Fruit fly (Drosophila melanogaster) whole organism, embryonic: ENCODE measurements around the gene Atg13.

Experiments
- Asciz ChIP-seq: fragments of 200-800 bp; sonication (Bioruptor generic); optimal IDR thresholded peaks from 2 replicates; lab custom pipeline; 2017; ENCODE audit warnings: missing biosample characterization, mild to moderate bottlenecking, missing genetic modification characterization, missing genetic modification reagents
- CG10209 ChIP-seq: fragments of 200-800 bp; sonication (Bioruptor generic); optimal IDR thresholded peaks from 3 replicates; lab custom pipeline; 2017; ENCODE audit warnings: missing biosample characterization, mild to moderate bottlenecking, missing genetic modification characterization, missing genetic modification reagents
- CG10366 ChIP-seq: fragments of 200-800 bp; sonication (Bioruptor generic); IDR thresholded peaks from 2 replicates; pipeline ENCODE4 v1.3.6; 2022; ENCODE audit warnings: missing biosample characterization, missing genetic modification characterization
- CG11504 ChIP-seq: fragments of 200-800 bp; sonication (Bioruptor generic); optimal IDR thresholded peaks from 3 replicates; lab custom pipeline; 2019; ENCODE audit warnings: missing biosample characterization, mild to moderate bottlenecking, missing genetic modification characterization, moderate library complexity
- CG12219 ChIP-seq: fragments of 200-800 bp; sonication (Bioruptor generic); optimal IDR thresholded peaks from 3 replicates; lab custom pipeline; 2018; ENCODE audit warnings: missing biosample characterization, mild to moderate bottlenecking, missing genetic modification characterization
- CG12659 ChIP-seq: fragments of 200-800 bp; sonication (Bioruptor generic); optimal IDR thresholded peaks from 3 replicates; lab custom pipeline; 2017; ENCODE audit warnings: mild to moderate bottlenecking, missing biosample characterization, missing genetic modification reagents, missing genetic modification characterization
- CG15479 ChIP-seq: fragments of 200-800 bp; sonication (Bioruptor generic); optimal IDR thresholded peaks from 3 replicates; lab custom pipeline; 2019; ENCODE audit warnings: missing biosample characterization, mild to moderate bottlenecking, missing genetic modification characterization, moderate library complexity
- CG1647 ChIP-seq: fragments of 200-800 bp; sonication (Bioruptor generic); optimal IDR thresholded peaks from 3 replicates; lab custom pipeline; 2016; ENCODE audit warnings: missing biosample characterization, missing genetic modification characterization
- CG16813 ChIP-seq: fragments of 200-800 bp; sonication (Bioruptor generic); IDR thresholded peaks from 3 replicates; pipeline ENCODE4 v1.3.6; 2022; ENCODE audit warnings: missing biosample characterization, missing genetic modification characterization; ENCODE audit not compliant: partially characterized antibody
- CG16815 ChIP-seq: fragments of 200-800 bp; sonication (Bioruptor generic); optimal IDR thresholded peaks from 3 replicates; lab custom pipeline; 2017; ENCODE audit warnings: missing biosample characterization, mild to moderate bottlenecking, missing genetic modification characterization
- CG17359 ChIP-seq: fragments of 200-800 bp; sonication (Bioruptor generic); optimal IDR thresholded peaks from 3 replicates; lab custom pipeline; 2018; ENCODE audit warnings: missing biosample characterization, mild to moderate bottlenecking, missing genetic modification characterization, moderate library complexity
- CG1832 ChIP-seq: fragments of 200-800 bp; sonication (Bioruptor generic); optimal IDR thresholded peaks from 2 replicates; lab custom pipeline; 2017; ENCODE audit warnings: missing biosample characterization, mild to moderate bottlenecking, missing genetic modification characterization, inconsistent platforms
- CG18476 ChIP-seq: fragments of 200-800 bp; sonication (Bioruptor generic); optimal IDR thresholded peaks from 2 replicates; lab custom pipeline; 2016; ENCODE audit warnings: missing biosample characterization, mild to moderate bottlenecking, missing genetic modification characterization
- CG4820 ChIP-seq: fragments of 200-800 bp; sonication (Bioruptor generic); optimal IDR thresholded peaks from 3 replicates; lab custom pipeline; 2016; ENCODE audit warnings: missing biosample characterization, missing genetic modification characterization
- CG5180 ChIP-seq: fragments of 200-800 bp; sonication (Bioruptor generic); optimal IDR thresholded peaks from 3 replicates; lab custom pipeline; 2017; ENCODE audit warnings: missing biosample characterization, missing genetic modification characterization, mild to moderate bottlenecking, moderate library complexity, missing genetic modification reagents
- CG7372 ChIP-seq: fragments of 200-800 bp; sonication (Bioruptor generic); IDR thresholded peaks from 2 replicates; pipeline ENCODE4 v1.3.6; 2022; ENCODE audit warnings: missing biosample characterization, missing genetic modification characterization
- CG9797 ChIP-seq: fragments of 200-800 bp; sonication (Bioruptor generic); optimal IDR thresholded peaks from 3 replicates; lab custom pipeline; 2018; ENCODE audit warnings: missing biosample characterization, mild to moderate bottlenecking, missing genetic modification characterization
- Dad ChIP-seq: fragments of 200-800 bp; sonication (Bioruptor generic); optimal IDR thresholded peaks from 3 replicates; lab custom pipeline; 2016; ENCODE audit warnings: missing biosample characterization, missing genetic modification characterization
- Dbx ChIP-seq: fragments of 200-800 bp; sonication (Bioruptor generic); IDR thresholded peaks from 3 replicates; pipeline ENCODE4 v1.3.6; 2022; ENCODE audit warnings: missing biosample characterization, missing genetic modification characterization
- Dip2 ChIP-seq: fragments of 200-800 bp; sonication (Bioruptor generic); IDR thresholded peaks from 2 replicates; pipeline ENCODE4 v1.3.6; 2022; ENCODE audit warnings: missing biosample characterization, missing genetic modification characterization
- Dll ChIP-seq: fragments of 200-800 bp; sonication (Bioruptor generic); IDR thresholded peaks from 4 replicates; pipeline ENCODE4 v1.3.6; 2022; ENCODE audit warnings: missing biosample characterization, missing genetic modification characterization; ENCODE audit not compliant: partially characterized antibody
- E2f2 ChIP-seq: fragments of 200-800 bp; sonication (Bioruptor generic); IDR thresholded peaks from 2 replicates; pipeline ENCODE4 v1.3.6; 2022; ENCODE audit warnings: missing biosample characterization, missing genetic modification characterization
- Fer1 ChIP-seq: fragments of 200-800 bp; sonication (Bioruptor generic); optimal IDR thresholded peaks from 2 replicates; lab custom pipeline; 2017; ENCODE audit warnings: missing biosample characterization, mild to moderate bottlenecking, missing genetic modification characterization
- Hr51 ChIP-seq, 2 experiments: fragments of 200-800 bp; sonication (Bioruptor generic); optimal IDR thresholded peaks; 2 replicates in 1 of 2; 3 replicates in 1 of 2; lab custom pipeline; 2016 to 2018; ENCODE audit warnings: missing biosample characterization in 2 of 2, missing genetic modification characterization in 2 of 2, mild to moderate bottlenecking in 1 of 2, moderate library complexity in 1 of 2
- Jarid2 ChIP-seq: fragments of 200-800 bp; sonication (Bioruptor generic); optimal IDR thresholded peaks from 3 replicates; lab custom pipeline; 2017; ENCODE audit warnings: mild to moderate bottlenecking, missing biosample characterization, missing genetic modification reagents, missing genetic modification characterization
- Lpt ChIP-seq: fragments of >200 bp; optimal IDR thresholded peaks from 2 replicates; lab custom pipeline; 2018; ENCODE audit warnings: missing biosample characterization, missing genetic modification characterization
- MBD-R2 ChIP-seq: fragments of 200-800 bp; sonication (Bioruptor generic); IDR thresholded peaks from 2 replicates; pipeline ENCODE4 v1.3.6; 2022; ENCODE audit warnings: missing biosample characterization, missing genetic modification characterization
- Meics ChIP-seq: fragments of 200-800 bp; sonication (Bioruptor generic); optimal IDR thresholded peaks from 2 replicates; lab custom pipeline; 2017; ENCODE audit warnings: missing biosample characterization, mild to moderate bottlenecking, missing genetic modification characterization
- Neu2 ChIP-seq: fragments of 200-800 bp; sonication (Bioruptor generic); optimal IDR thresholded peaks from 3 replicates; lab custom pipeline; 2016; ENCODE audit warnings: missing biosample characterization, missing genetic modification characterization, borderline replicate concordance
- NfI ChIP-seq: fragments of 200-800 bp; sonication (Bioruptor generic); optimal IDR thresholded peaks from 3 replicates; lab custom pipeline; 2018; ENCODE audit warnings: missing biosample characterization, mild to moderate bottlenecking, missing genetic modification characterization, moderate library complexity
- al ChIP-seq: fragments of 200-800 bp; sonication (Bioruptor generic); IDR thresholded peaks from 2 replicates; pipeline ENCODE4 v1.3.6; 2022; ENCODE audit warnings: missing biosample characterization, missing genetic modification characterization
- cas ChIP-seq: fragments of 200-800 bp; sonication (Bioruptor generic); IDR thresholded peaks from 2 replicates; pipeline ENCODE4 v1.3.6; 2022; ENCODE audit warnings: missing biosample characterization, missing genetic modification characterization
- cg ChIP-seq: fragments of 200-800 bp; sonication (Bioruptor generic); optimal IDR thresholded peaks from 3 replicates; lab custom pipeline; 2019; ENCODE audit warnings: missing biosample characterization, mild to moderate bottlenecking, missing genetic modification characterization, moderate library complexity
- crc ChIP-seq: fragments of 200-800 bp; sonication (Bioruptor generic); optimal IDR thresholded peaks from 2 replicates; lab custom pipeline; 2016; ENCODE audit warnings: missing biosample characterization, missing genetic modification characterization
- da ChIP-seq: fragments of 200-800 bp; sonication (Bioruptor generic); optimal IDR thresholded peaks from 2 replicates; lab custom pipeline; 2016; ENCODE audit warnings: missing biosample characterization, missing genetic modification characterization
- dmrt99B ChIP-seq: fragments of 200-800 bp; sonication (Bioruptor generic); optimal IDR thresholded peaks from 2 replicates; lab custom pipeline; 2018; ENCODE audit warnings: missing biosample characterization, mild to moderate bottlenecking, missing genetic modification characterization, moderate library complexity
- fru ChIP-seq: fragments of >200 bp; optimal IDR thresholded peaks from 2 replicates; lab custom pipeline; 2017
- gfzf ChIP-seq: fragments of 200-800 bp; sonication (Bioruptor generic); optimal IDR thresholded peaks from 2 replicates; lab custom pipeline; 2016; ENCODE audit warnings: missing biosample characterization, mild to moderate bottlenecking, missing genetic modification characterization, moderate library complexity
- hbn ChIP-seq: fragments of 200-800 bp; sonication (Bioruptor generic); IDR thresholded peaks from 2 replicates; pipeline ENCODE4 v1.3.6; 2022; ENCODE audit warnings: missing biosample characterization, missing genetic modification characterization; ENCODE audit not compliant: partially characterized antibody
- hkb ChIP-seq, 2 experiments: fragments of 200-800 bp in 1 of 2; fragments of >200 bp in 1 of 2; sonication (Bioruptor generic) in 1 of 2; IDR thresholded peaks in 1 of 2; optimal IDR thresholded peaks in 1 of 2; 2 replicates each; pipeline versions ENCODE4 v1.3.6 to Lab custom; 2017 to 2022; ENCODE audit warnings: missing biosample characterization in 1 of 2, missing genetic modification characterization in 1 of 2
- insv ChIP-seq, 2 experiments: fragments of 200-800 bp; sonication (Bioruptor generic); optimal IDR thresholded peaks; 3 replicates each; lab custom pipeline; 2016 to 2018; ENCODE audit warnings: missing biosample characterization in 2 of 2, missing genetic modification characterization in 2 of 2
- jigr1 ChIP-seq: fragments of 200-800 bp; sonication (Bioruptor generic); IDR thresholded peaks from 3 replicates; pipeline ENCODE4 v1.3.6; 2022; ENCODE audit warnings: missing biosample characterization, missing genetic modification characterization
- luna ChIP-seq: fragments of 200-800 bp; sonication (Bioruptor generic); optimal IDR thresholded peaks from 2 replicates; lab custom pipeline; 2016; ENCODE audit warnings: missing biosample characterization, missing genetic modification characterization
- psq ChIP-seq: fragments of 200-800 bp; sonication (Bioruptor generic); optimal IDR thresholded peaks from 2 replicates; lab custom pipeline; 2017; ENCODE audit warnings: missing biosample characterization, missing genetic modification characterization
- repo ChIP-seq: fragments of 200-800 bp; sonication (Bioruptor generic); optimal IDR thresholded peaks from 2 replicates; lab custom pipeline; 2016; ENCODE audit warnings: missing biosample characterization, missing genetic modification characterization
- sr ChIP-seq: fragments of 200-800 bp; sonication (Bioruptor generic); IDR thresholded peaks from 3 replicates; pipeline ENCODE4 v1.3.6; 2022; ENCODE audit warnings: missing biosample characterization, missing genetic modification characterization
- tio ChIP-seq: fragments of 200-800 bp; sonication (Bioruptor generic); optimal IDR thresholded peaks from 2 replicates; lab custom pipeline; 2017; ENCODE audit warnings: missing biosample characterization, missing genetic modification characterization, inconsistent platforms
- tna ChIP-seq: fragments of 200-800 bp; sonication (Bioruptor generic); IDR thresholded peaks from 2 replicates; pipeline ENCODE4 v1.3.6; 2022; ENCODE audit warnings: missing biosample characterization, missing genetic modification characterization; ENCODE audit not compliant: partially characterized antibody
- vnd ChIP-seq: fragments of 200-800 bp; sonication (Bioruptor generic); IDR thresholded peaks from 3 replicates; pipeline ENCODE4 v1.3.6; 2022; ENCODE audit warnings: missing biosample characterization, missing genetic modification characterization; ENCODE audit not compliant: partially characterized antibody

Atg13 gene

DNA sequence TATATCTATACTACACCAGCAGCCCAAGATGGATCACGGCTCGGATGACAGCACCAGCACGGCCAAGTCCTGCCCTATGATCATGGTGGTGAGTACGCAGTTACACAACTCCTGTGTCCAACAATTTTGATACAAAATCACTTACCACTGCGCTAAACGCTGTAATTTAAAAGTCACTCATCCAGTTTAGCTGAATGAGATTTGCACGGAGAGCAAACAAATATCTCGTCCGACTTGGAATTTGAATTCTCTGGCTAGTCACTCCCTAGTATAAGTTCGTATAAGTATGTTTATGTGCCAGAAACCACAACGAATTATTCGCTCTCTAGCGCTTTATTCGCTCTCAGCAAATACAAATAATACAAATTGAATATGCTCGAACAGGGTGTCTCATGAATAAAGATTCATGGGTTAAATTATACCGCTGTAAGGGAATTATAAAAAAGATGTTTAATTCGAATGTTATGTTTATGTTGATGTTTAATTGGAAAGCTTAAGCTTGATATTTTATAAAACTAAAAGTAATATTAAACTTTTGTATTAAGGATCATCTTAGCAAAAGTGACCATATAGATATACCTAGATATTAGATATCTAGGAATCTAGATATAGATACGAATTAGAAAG, 31.8 kb upstream of the Atg13 start (continued):
- TF ChIP-seq CG4820 = no peak
- TF ChIP-seq Meics = peak; percentile 35
- no peak for TF ChIP-seq repo (GFP tag; lab: Kevin White, UChicago)
- TF ChIP-seq CG1832 (GFP tag; lab: Kevin White, UChicago) = no peak
- no peak for TF ChIP-seq tna (GFP tag; lab: Robert Waterston, UW)
- no peak for TF ChIP-seq MBD-R2 (GFP tag; lab: Robert Waterston, UW)
- peak; percentile 13 for TF ChIP-seq CG15479 (GFP tag; lab: Kevin White, UChicago)
- no peak for TF ChIP-seq sr (GFP tag; lab: Robert Waterston, UW)
- no peak for TF ChIP-seq hkb (optimal IDR thresholded peaks at IDR 0.05; lab: Kevin White, UChicago)
- peak; percentile 15; the same call in 1 of the 2 replicates for TF ChIP-seq hkb (GFP tag; IDR thresholded peaks at IDR 0.05; lab: Robert Waterston, UW)
- no peak for TF ChIP-seq jigr1 (GFP tag; lab: Robert Waterston, UW)
- no peak for TF ChIP-seq CG11504 (tag; lab: Kevin White, UChicago)
- no peak for TF ChIP-seq fru (lab: Kevin White, UChicago)
- no peak for TF ChIP-seq CG7372 (GFP tag; lab: Robert Waterston, UW)
- peak; percentile 26 for TF ChIP-seq Asciz (GFP tag; lab: Kevin White, UChicago)
- no peak for TF ChIP-seq CG1647
- TF ChIP-seq Dbx (GFP tag; lab: Robert Waterston, UW) = no peak
- TF ChIP-seq CG5180 (GFP tag; lab: Kevin White, UChicago) = peak; percentile 45
- TF ChIP-seq dmrt99B (tag; lab: Kevin White, UChicago) = no peak
- peak; percentile 12 for TF ChIP-seq CG12659 (GFP tag; lab: Kevin White, UChicago)
- TF ChIP-seq CG16815 (GFP tag; lab: Kevin White, UChicago) = no peak
- no peak for TF ChIP-seq Neu2
- no peak for TF ChIP-seq Dip2 (GFP tag; lab: Robert Waterston, UW)
- no peak for TF ChIP-seq luna (GFP tag; lab: Kevin White, UChicago)
- TF ChIP-seq psq (GFP tag; lab: Kevin White, UChicago) = no peak
- TF ChIP-seq vnd (GFP tag; lab: Robert Waterston, UW) = no peak
- TF ChIP-seq Dll = no peak
- TF ChIP-seq cas = no peak
- TF ChIP-seq cg (GFP tag; lab: Kevin White, UChicago) = no peak
- TF ChIP-seq CG16813 (GFP tag; lab: Robert Waterston, UW) = no peak
- peak; percentile 47 for TF ChIP-seq Jarid2 (GFP tag; lab: Kevin White, UChicago)
- no peak for TF ChIP-seq insv (GFP tag; optimal IDR thresholded peaks at IDR 0.05; lab: Kevin White, UChicago)
- TF ChIP-seq Fer1 (GFP tag; lab: Kevin White, UChicago) = no peak
- no peak for TF ChIP-seq CG9797 (GFP tag; lab: Kevin White, UChicago)
- no peak for TF ChIP-seq tio
- no peak for TF ChIP-seq Dad (GFP tag; lab: Kevin White, UChicago)
- TF ChIP-seq Lpt (GFP tag; lab: Kevin White, UChicago) = no peak
- TF ChIP-seq CG18476 (GFP tag; lab: Kevin White, UChicago) = no peak
- TF ChIP-seq gfzf (GFP tag; lab: Kevin White, UChicago) = no peak
- peak; percentile 18 for TF ChIP-seq CG10209 (GFP tag; lab: Kevin White, UChicago)
- TF ChIP-seq CG12219 (GFP tag; lab: Kevin White, UChicago) = peak; percentile 14
- TF ChIP-seq NfI = no peak
- no peak for TF ChIP-seq E2f2 (GFP tag; lab: Robert Waterston, UW)
- no peak for TF ChIP-seq crc (GFP tag; lab: Kevin White, UChicago)
- no peak for TF ChIP-seq Hr51 (GFP tag; optimal IDR thresholded peaks at IDR 0.05; lab: Kevin White, UChicago)
- TF ChIP-seq CG10366 = peak; percentile 68
- no peak for TF ChIP-seq hbn (GFP tag; lab: Robert Waterston, UW)
- no peak for TF ChIP-seq da (GFP tag; lab: Kevin White, UChicago)
- TF ChIP-seq al (GFP tag; lab: Robert Waterston, UW) = no peak
- no peak for TF ChIP-seq CG17359 (tag; lab: Kevin White, UChicago)
